Worm (Caenorhabditis elegans) whole organism, early embryonic: ENCODE results near the gene epg-4.
A peak's percentile ranks its signal among the peaks of the same experiment; 100 is the strongest.

Source experiments
- B0310.2 ChIP-seq: sonication (generic microtip); optimal IDR thresholded peaks from 2 replicates; lab custom pipeline; 2016; ENCODE audit warnings: mild to moderate bottlenecking, missing genetic modification characterization, missing compliant biosample characterization
- F13C5.2 ChIP-seq: sonication (generic microtip); optimal IDR thresholded peaks from 2 replicates; lab custom pipeline; 2017; ENCODE audit warnings: mild to moderate bottlenecking, missing genetic modification characterization, inconsistent platforms, missing compliant biosample characterization
- aly-1 ChIP-seq: sonication (generic microtip); optimal IDR thresholded peaks from 2 replicates; lab custom pipeline; 2016; ENCODE audit warnings: missing genetic modification characterization, missing compliant biosample characterization
- ama-1 ChIP-seq: fragments of 150-350 bp; optimal IDR thresholded peaks from 2 replicates; lab custom pipeline; 2014
- ceh-36 ChIP-seq: sonication (generic microtip); optimal IDR thresholded peaks from 2 replicates; lab custom pipeline; 2016; ENCODE audit warnings: missing genetic modification characterization, inconsistent platforms, missing compliant biosample characterization
- ets-7 ChIP-seq: sonication (generic microtip); optimal IDR thresholded peaks from 2 replicates; lab custom pipeline; 2016; ENCODE audit warnings: missing genotype, missing genetic modification characterization, missing compliant biosample characterization
- flt-1 ChIP-seq: fragments of 200-800 bp; sonication (Bioruptor generic); IDR thresholded peaks from 2 replicates; pipeline ENCODE4 v1.3.6; 2022; ENCODE audit warnings: missing genetic modification characterization, missing compliant biosample characterization
- hmg-4 ChIP-seq: fragments of 200-800 bp; sonication (Bioruptor generic); optimal IDR thresholded peaks from 2 replicates; lab custom pipeline; 2018; ENCODE audit warnings: mild to moderate bottlenecking, missing genetic modification characterization, missing compliant biosample characterization
- hnd-1 ChIP-seq: sonication (generic microtip); optimal IDR thresholded peaks from 2 replicates; lab custom pipeline; 2016; ENCODE audit warnings: missing genetic modification characterization, missing compliant biosample characterization
- pes-1 ChIP-seq: fragments of 200-800 bp; sonication (Bioruptor generic); IDR thresholded peaks from 2 replicates; pipeline ENCODE4 v1.3.6; 2022; ENCODE audit warnings: missing genetic modification reagents, missing genetic modification characterization, missing compliant biosample characterization
- scrt-1 ChIP-seq: fragments of 200-800 bp; sonication (Bioruptor generic); IDR thresholded peaks from 2 replicates; pipeline ENCODE4 v1.3.6; 2022; ENCODE audit warnings: missing genetic modification characterization, missing compliant biosample characterization
- sea-1 ChIP-seq: fragments of 200-800 bp; sonication (Bioruptor generic); conservative IDR thresholded peaks from 2 replicates; pipeline ENCODE4 v1.3.6; 2022; ENCODE audit warnings: missing genetic modification characterization, missing compliant biosample characterization
- tbx-11 ChIP-seq: fragments of 200-800 bp; sonication (Bioruptor generic); IDR thresholded peaks from 2 replicates; pipeline ENCODE4 v1.3.6; 2022; ENCODE audit warnings: missing genetic modification characterization, missing compliant biosample characterization
- tra-4 ChIP-seq: sonication (generic microtip); optimal IDR thresholded peaks from 2 replicates; lab custom pipeline; 2017; ENCODE audit warnings: missing genetic modification characterization, missing compliant biosample characterization

- no peak for TF ChIP-seq ceh-36 (tag; lab: Kevin White, UChicago)
- no peak for TF ChIP-seq aly-1 (tag; lab: Kevin White, UChicago)
- TF ChIP-seq B0310.2 = no peak
- peak; percentile 76 for TF ChIP-seq ama-1 (lab: Kevin White, UChicago)
- TF ChIP-seq scrt-1 = no peak
- no peak for TF ChIP-seq tra-4 (tag; lab: Kevin White, UChicago)
- no peak for TF ChIP-seq hmg-4 (GFP tag; lab: Kevin White, UChicago)
- TF ChIP-seq F13C5.2 = no peak
- TF ChIP-seq tbx-11 (GFP tag; lab: Robert Waterston, UW) = no peak
- TF ChIP-seq pes-1 = no peak
- TF ChIP-seq hnd-1 (tag; lab: Kevin White, UChicago) = no peak
- no peak for TF ChIP-seq ets-7 (tag; lab: Kevin White, UChicago)
- TF ChIP-seq flt-1 (GFP tag; lab: Robert Waterston, UW) = no peak; the same call in 1 of the 2 replicates
- no peak for TF ChIP-seq sea-1
These were observed 41.7 kb upstream of the epg-4 start for ce11 chrIII:7140228-7140710.
